Worm (Caenorhabditis elegans) whole organism, L2 larva: ENCODE data around the gene srg-6.

Source experiments
- lin-13 ChIP-seq: fragments of 150-350 bp; optimal IDR thresholded peaks from 2 replicates; lab custom pipeline; 2014; ENCODE audit warnings: missing biosample characterization, missing genetic modification reagents, missing genetic modification characterization
- lsy-2 ChIP-seq, 2 experiments: fragments of 150-350 bp in 1 of 2; sonication (generic microtip) in 1 of 2; optimal IDR thresholded peaks; 2 replicates each; lab custom pipeline; 2014 to 2017; ENCODE audit warnings: missing biosample characterization in 2 of 2, missing genetic modification characterization in 2 of 2
- zag-1 ChIP-seq: fragments of 150-350 bp; optimal IDR thresholded peaks from 2 replicates; lab custom pipeline; 2014; ENCODE audit warnings: missing biosample characterization, missing genetic modification characterization

- TF ChIP-seq lin-13 (GFP tag; lab: Kevin White, UChicago) (no peak), lsy-2 (tag; optimal IDR thresholded peaks at IDR 0.05; lab: Kevin White, UChicago) (no peak), zag-1 (no peak)
These were observed 11.1 kb downstream of the srg-6 start, which contains the start of gene srg-8 for ce11 chrIII:6254737-6255136.
